Worm (Caenorhabditis elegans): ENCODE data around the gene srb-18.

srb-18 gene

DNA sequence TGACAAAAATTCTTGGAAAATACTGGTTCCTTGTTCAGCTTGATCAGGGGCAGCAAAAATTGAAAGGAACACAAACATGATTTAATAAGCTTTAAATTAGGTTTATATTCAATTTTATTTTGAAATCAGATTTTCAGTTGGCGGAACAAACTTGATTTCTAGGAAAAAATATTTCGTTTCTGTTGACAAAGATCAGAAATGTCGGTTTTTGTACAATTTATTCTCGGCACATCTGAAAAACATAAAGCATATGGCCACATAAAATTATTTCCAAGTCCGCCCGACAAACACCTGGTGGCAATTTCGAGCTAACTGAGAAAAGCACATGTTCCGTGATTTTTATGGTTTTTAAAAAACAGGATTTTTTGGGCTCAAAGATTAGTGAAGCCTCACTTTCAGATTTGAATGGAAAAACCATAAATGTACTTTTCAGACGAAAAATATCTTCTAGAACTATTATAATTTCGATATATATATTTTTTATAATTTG lies 38.9 kb downstream of the srb-18 start, which contains the start of gene ttr-10:
TSS of gene ttr-10 (minus strand) at position 51 of the 490 bp plus-strand sequence.
- TF ChIP-seq nhr-23 (tag; optimal IDR thresholded peaks at IDR 0.05) (no peak), fkh-2 (tag; optimal IDR thresholded peaks at IDR 0.05) (no peak), nhr-11 (tag; optimal IDR thresholded peaks at IDR 0.05) (no peak), nhr-12 (tag; optimal IDR thresholded peaks at IDR 0.05) (no peak), nfya-1 (tag; optimal IDR thresholded peaks at IDR 0.05; ENCODE audit: insufficient read depth) (no peak), zag-1 (tag; optimal IDR thresholded peaks at IDR 0.05) (no peak), nhr-25 (tag; optimal IDR thresholded peaks at IDR 0.05) (no peak)

DNA sequence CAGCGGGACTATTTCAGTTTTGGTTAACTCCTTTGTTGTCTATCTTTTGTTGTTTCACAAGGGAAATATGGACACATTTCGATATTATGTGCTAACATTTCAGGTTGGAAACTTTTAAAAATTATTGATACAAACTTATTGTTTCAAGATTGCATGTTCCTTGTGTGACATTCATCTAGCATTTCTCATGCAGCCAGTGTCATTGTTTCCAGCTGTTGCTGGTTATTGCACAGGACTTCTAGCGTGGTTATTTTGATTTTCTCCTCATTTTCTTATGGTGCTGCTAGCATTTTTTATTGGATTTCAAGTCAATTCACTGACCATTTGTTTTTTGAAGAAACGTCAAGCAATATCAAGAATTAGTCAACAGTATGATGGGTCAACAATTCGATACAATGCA lies 40.8 kb downstream of the srb-18 start:
- TF ChIP-seq ama-1 (optimal IDR thresholded peaks at IDR 0.05) (no peak), lin-39 (tag; optimal IDR thresholded peaks at IDR 0.05) (no peak), pqm-1 (tag; optimal IDR thresholded peaks at IDR 0.05) (no peak), R02D3.7 (tag; optimal IDR thresholded peaks at IDR 0.05) (no peak), tbx-2 (tag; optimal IDR thresholded peaks at IDR 0.05) (no peak), nhr-67 (tag; optimal IDR thresholded peaks at IDR 0.05) (no peak), ceh-9 (tag; optimal IDR thresholded peaks at IDR 0.05) (no peak), nhr-76 (tag; optimal IDR thresholded peaks at IDR 0.05) (no peak), nfya-1 (tag; optimal IDR thresholded peaks at IDR 0.05; ENCODE audit: insufficient read depth) (no peak), mdl-1 (tag; optimal IDR thresholded peaks at IDR 0.05) (no peak), unc-39 (tag; optimal IDR thresholded peaks at IDR 0.05) (no peak), fkh-10 (GFP tag; optimal IDR thresholded peaks at IDR 0.05) (no peak), egl-27 (tag; optimal IDR thresholded peaks at IDR 0.05) (no peak), unc-62 (GFP tag; optimal IDR thresholded peaks at IDR 0.05) (no peak), hmg-11 (tag; optimal IDR thresholded peaks at IDR 0.05) (no peak), eor-1 (tag; optimal IDR thresholded peaks at IDR 0.05) (no peak)

DNA sequence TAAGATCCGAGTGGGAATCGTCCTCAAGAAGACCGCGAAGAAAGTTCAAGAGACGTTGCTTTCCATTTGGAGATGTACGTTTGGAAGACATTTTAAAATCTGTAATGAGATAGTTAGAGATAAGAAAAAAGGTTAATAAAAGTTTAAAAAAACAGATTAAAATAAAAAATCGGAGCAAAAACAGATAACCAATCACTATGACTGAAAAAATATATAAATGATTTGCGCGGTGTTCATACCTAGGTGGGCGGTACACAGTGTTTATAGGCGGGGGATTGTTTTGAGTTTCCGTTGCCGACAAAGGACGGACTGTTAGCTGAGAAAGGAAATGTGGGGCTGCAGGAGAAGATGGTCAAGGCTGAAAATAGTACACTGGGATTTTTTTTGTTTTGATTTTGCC lies 43.7 kb downstream of the srb-18 start, which contains the start of gene ets-7:
TSS of gene ets-7 (minus strand) at position 101 of the 400 bp plus-strand sequence.
- no peak for TF ChIP-seq eor-1 (tag; optimal IDR thresholded peaks at IDR 0.05)

DNA sequence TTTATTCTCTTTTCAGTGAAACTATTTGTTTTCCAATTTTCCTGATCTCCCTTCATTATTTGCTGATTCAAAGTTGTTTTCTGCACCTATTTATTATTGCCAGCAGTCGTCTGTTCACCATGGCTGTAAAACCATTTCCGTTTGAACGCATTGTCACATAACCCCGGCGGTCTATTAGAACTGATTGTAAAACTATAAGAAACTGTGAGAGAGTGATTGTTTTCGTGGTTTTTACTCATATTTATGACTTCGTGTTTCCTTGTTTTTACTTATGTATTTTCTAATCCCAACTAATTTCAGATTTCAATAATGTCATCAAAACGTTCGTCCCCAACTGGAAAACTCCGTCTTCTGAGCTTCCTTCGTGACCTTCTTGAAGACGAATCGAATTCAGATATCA lies 47.9 kb downstream of the srb-18 start, which contains the start of gene F19F10.1:
TSS of gene F19F10.1 (plus strand) at position 301 of the 400 bp plus-strand sequence.
- TF ChIP-seq nfya-1 (tag; optimal IDR thresholded peaks at IDR 0.05; ENCODE audit: insufficient read depth) (no peak), aly-2 (tag; optimal IDR thresholded peaks at IDR 0.05) (no peak), nhr-12 (tag; optimal IDR thresholded peaks at IDR 0.05) (no peak), fkh-2 (tag; optimal IDR thresholded peaks at IDR 0.05) (no peak), unc-39 (tag; optimal IDR thresholded peaks at IDR 0.05) (no peak), nhr-77 (tag; optimal IDR thresholded peaks at IDR 0.05) (no peak), nhr-43 (tag; optimal IDR thresholded peaks at IDR 0.05; ENCODE audit: poor library complexity, severe bottlenecking) (no peak), elt-2 (tag; optimal IDR thresholded peaks at IDR 0.05) (no peak), lin-15B (tag; optimal IDR thresholded peaks at IDR 0.05) (no peak), ztf-4 (tag; optimal IDR thresholded peaks at IDR 0.05) (no peak), fkh-10 (GFP tag; optimal IDR thresholded peaks at IDR 0.05) (no peak), jun-1 (tag; optimal IDR thresholded peaks at IDR 0.05) (no peak), nhr-76 (tag; optimal IDR thresholded peaks at IDR 0.05) (no peak), unc-62 (GFP tag; optimal IDR thresholded peaks at IDR 0.05) (no peak), ama-1 (optimal IDR thresholded peaks at IDR 0.05) (no peak), R02D3.7 (tag; optimal IDR thresholded peaks at IDR 0.05) (no peak), pha-4 (tag; optimal IDR thresholded peaks at IDR 0.05) (no peak)

Data from whole organism, L3 larva.